Fruit fly (Drosophila melanogaster): Measurements from ENCODE around the gene mthl7.

mthl7 gene

dm6 chr3L:8153206-8153996 lies 26.9 kb downstream of the mthl7 start (continued):
- TF ChIP-seq da (GFP tag; optimal IDR thresholded peaks at IDR 0.05) (no peak), pita (GFP tag; optimal IDR thresholded peaks at IDR 0.05) (no peak), CkIIα-i1 (GFP tag; IDR thresholded peaks at IDR 0.05) (no peak), ab (GFP tag; optimal IDR thresholded peaks at IDR 0.05) (peak; percentile 1), slp2 (GFP tag; optimal IDR thresholded peaks at IDR 0.05) (no peak), bcd (GFP tag; optimal IDR thresholded peaks at IDR 0.05) (peak; percentile 41), prd (optimal IDR thresholded peaks at IDR 0.05) (no peak), prd (GFP tag; IDR thresholded peaks at IDR 0.05) (peak; percentile 68; the same call in 1 of the 3 replicates), Lpt (GFP tag; optimal IDR thresholded peaks at IDR 0.05) (no peak), odd (GFP tag; optimal IDR thresholded peaks at IDR 0.05) (no peak), chn (GFP tag; optimal IDR thresholded peaks at IDR 0.05) (no peak), H15 (GFP tag; IDR thresholded peaks at IDR 0.05) (peak; percentile 53; the same call in 1 of the 3 replicates), croc (GFP tag; conservative IDR thresholded peaks at IDR 0.05) (peak; percentile 36; the same call in 2 of the 3 replicates), CG5180 (GFP tag; optimal IDR thresholded peaks at IDR 0.05) (peak; percentile 49), Hsf (GFP tag; optimal IDR thresholded peaks at IDR 0.05) (peak; percentile 44), hth (optimal IDR thresholded peaks at IDR 0.05) (no peak), CG7839 (tag; optimal IDR thresholded peaks at IDR 0.05) (peak; percentile 58), CG10979 (tag; optimal IDR thresholded peaks at IDR 0.05) (peak; percentile 61), Meics (GFP tag; optimal IDR thresholded peaks at IDR 0.05) (peak; percentile 41), CG16863 (GFP tag; optimal IDR thresholded peaks at IDR 0.05) (peak; percentile 37), CG14965 (GFP tag; optimal IDR thresholded peaks at IDR 0.05; ENCODE audit: borderline replicate concordance) (no peak), Six4 (GFP tag; optimal IDR thresholded peaks at IDR 0.05) (peak; percentile 1), CG31224 (GFP tag; IDR thresholded peaks at IDR 0.05) (no peak), CG31365 (tag; optimal IDR thresholded peaks at IDR 0.05) (no peak), CG12155 (GFP tag; optimal IDR thresholded peaks at IDR 0.05) (no peak), Nf-YC (tag; optimal IDR thresholded peaks at IDR 0.05) (no peak), gcm (GFP tag; optimal IDR thresholded peaks at IDR 0.05) (peak; percentile 12), Mes4 (GFP tag; optimal IDR thresholded peaks at IDR 0.05) (peak; percentile 34), CG2678 (tag; optimal IDR thresholded peaks at IDR 0.05) (peak; percentile 67), CG7556 (GFP tag; optimal IDR thresholded peaks at IDR 0.05) (no peak), ase (GFP tag; IDR thresholded peaks at IDR 0.05) (peak; percentile 60; the same call in 1 of the 3 replicates), bigmax (GFP tag; optimal IDR thresholded peaks at IDR 0.05) (no peak), CG9797 (GFP tag; optimal IDR thresholded peaks at IDR 0.05) (no peak), CG13424 (tag; optimal IDR thresholded peaks at IDR 0.05) (peak; percentile 65), HHEX (GFP tag; optimal IDR thresholded peaks at IDR 0.05) (peak; percentile 58), CG6272 (GFP tag; IDR thresholded peaks at IDR 0.05) (no peak), peb (GFP tag; IDR thresholded peaks at IDR 0.05) (no peak; the same call in 1 of the 2 replicates), CG14014 (GFP tag; IDR thresholded peaks at IDR 0.05) (0 out of 2 replicates have a peak, but pooled peaks have one; percentile 31), CG4730 (GFP tag; IDR thresholded peaks at IDR 0.05) (0 out of 2 replicates have a peak, but pooled peaks have one; percentile 18), CG3726 (GFP tag; IDR thresholded peaks at IDR 0.05) (no peak), nau (GFP tag; optimal IDR thresholded peaks at IDR 0.05) (peak; percentile 62), dpn (GFP tag; optimal IDR thresholded peaks at IDR 0.05) (peak; percentile 36 to 51), tio (GFP tag; optimal IDR thresholded peaks at IDR 0.05) (peak; percentile 62), CG1024 (GFP tag; IDR thresholded peaks at IDR 0.05) (peak; percentile 51; the same call in 1 of the 2 replicates), PHDP (tag; optimal IDR thresholded peaks at IDR 0.05) (peak; percentile 49), CG32767 (GFP tag; IDR thresholded peaks at IDR 0.05) (peak; percentile 55; the same call in 1 of the 2 replicates), exex (tag; optimal IDR thresholded peaks at IDR 0.05) (no peak), Bteb2 (GFP tag; optimal IDR thresholded peaks at IDR 0.05) (no peak), Bdp1 (GFP tag; optimal IDR thresholded peaks at IDR 0.05) (peak; percentile 9), B-H1 (GFP tag; IDR thresholded peaks at IDR 0.05) (peak; percentile 26; the same call in 2 of the 3 replicates)
